Fruit fly (Drosophila melanogaster) whole organism, embryonic: Measurements from ENCODE around the gene CG11737.

Source experiments
- Ada2b ChIP-seq: fragments of 200-800 bp; sonication (Bioruptor generic); IDR thresholded peaks from 2 replicates; pipeline ENCODE4 v1.3.6; 2022; ENCODE audit warnings: missing biosample characterization, missing genetic modification characterization
- B-H1 ChIP-seq: fragments of 200-800 bp; sonication (Bioruptor generic); IDR thresholded peaks from 3 replicates; pipeline ENCODE4 v1.3.6; 2022; ENCODE audit warnings: missing biosample characterization, missing genetic modification characterization
- CG11247 ChIP-seq: fragments of 200-800 bp; sonication (Bioruptor generic); IDR thresholded peaks from 2 replicates; pipeline ENCODE4 v1.3.6; 2022; ENCODE audit warnings: missing biosample characterization, missing genetic modification characterization
- CG11456 ChIP-seq: fragments of 200-800 bp; sonication (Bioruptor generic); IDR thresholded peaks from 3 replicates; pipeline ENCODE4 v1.3.6; 2022; ENCODE audit warnings: missing biosample characterization, missing genetic modification characterization
- CG11695 ChIP-seq: fragments of 200-800 bp; sonication (Bioruptor generic); IDR thresholded peaks from 3 replicates; pipeline ENCODE4 v1.3.6; 2022; ENCODE audit warnings: missing biosample characterization, missing genetic modification characterization
- CG13424 ChIP-seq: fragments of 200-800 bp; sonication (Bioruptor generic); optimal IDR thresholded peaks from 2 replicates; lab custom pipeline; 2019; ENCODE audit warnings: missing biosample characterization, mild to moderate bottlenecking, missing genetic modification characterization, moderate library complexity
- CG14441 ChIP-seq: fragments of 200-800 bp; sonication (Bioruptor generic); IDR thresholded peaks from 2 replicates; pipeline ENCODE4 v1.3.6; 2022; ENCODE audit warnings: missing biosample characterization, missing genetic modification characterization
- CG17328 ChIP-seq: fragments of 200-800 bp; sonication (Bioruptor generic); IDR thresholded peaks from 2 replicates; pipeline ENCODE4 v1.3.6; 2022; ENCODE audit warnings: missing biosample characterization, missing genetic modification characterization
- CG17612 ChIP-seq: fragments of 200-800 bp; sonication (Bioruptor generic); IDR thresholded peaks from 2 replicates; pipeline ENCODE4 v1.3.6; 2022; ENCODE audit warnings: missing biosample characterization, missing genetic modification characterization
- CG18011 ChIP-seq: fragments of 200-800 bp; sonication (Bioruptor generic); optimal IDR thresholded peaks from 2 replicates; lab custom pipeline; 2017; ENCODE audit warnings: missing biosample characterization, missing genetic modification characterization, mild to moderate bottlenecking, moderate library complexity, missing genotype
- CG18476 ChIP-seq: fragments of 200-800 bp; sonication (Bioruptor generic); optimal IDR thresholded peaks from 2 replicates; lab custom pipeline; 2016; ENCODE audit warnings: missing biosample characterization, mild to moderate bottlenecking, missing genetic modification characterization
- CG18619 ChIP-seq: fragments of 200-800 bp; sonication (Bioruptor generic); optimal IDR thresholded peaks from 3 replicates; lab custom pipeline; 2017; ENCODE audit warnings: missing biosample characterization, mild to moderate bottlenecking, missing genetic modification characterization
- CG18764 ChIP-seq: fragments of 200-800 bp; sonication (Bioruptor generic); optimal IDR thresholded peaks from 3 replicates; lab custom pipeline; 2016; ENCODE audit warnings: missing biosample characterization, missing genetic modification characterization
- CG2120 ChIP-seq: fragments of 200-800 bp; sonication (Bioruptor generic); optimal IDR thresholded peaks from 3 replicates; lab custom pipeline; 2016; ENCODE audit warnings: missing biosample characterization, missing genetic modification characterization
- CG2129 ChIP-seq: fragments of 200-800 bp; sonication (Bioruptor generic); IDR thresholded peaks from 2 replicates; pipeline ENCODE4 v1.3.6; 2022; ENCODE audit warnings: missing biosample characterization, missing genetic modification characterization; ENCODE audit not compliant: partially characterized antibody
- CG3995 ChIP-seq: fragments of 200-800 bp; sonication (Bioruptor generic); optimal IDR thresholded peaks from 3 replicates; lab custom pipeline; 2016; ENCODE audit warnings: missing biosample characterization, missing genetic modification characterization
- CG4424 ChIP-seq: fragments of 200-800 bp; sonication (Bioruptor generic); optimal IDR thresholded peaks from 3 replicates; lab custom pipeline; 2016; ENCODE audit warnings: missing biosample characterization, missing genetic modification characterization
- CG6654 ChIP-seq: fragments of 200-800 bp; sonication (Bioruptor generic); optimal IDR thresholded peaks from 2 replicates; lab custom pipeline; 2017; ENCODE audit warnings: missing biosample characterization, mild to moderate bottlenecking, missing genetic modification characterization
- CG6765 ChIP-seq: fragments of 200-800 bp; sonication (Bioruptor generic); optimal IDR thresholded peaks from 3 replicates; lab custom pipeline; 2017; ENCODE audit warnings: missing biosample characterization, mild to moderate bottlenecking, missing genetic modification characterization
- CG6791 ChIP-seq: fragments of 200-800 bp; sonication (Bioruptor generic); IDR thresholded peaks from 3 replicates; pipeline ENCODE4 v1.3.6; 2022; ENCODE audit warnings: missing biosample characterization, missing genetic modification characterization; ENCODE audit not compliant: partially characterized antibody
- CG7372 ChIP-seq: fragments of 200-800 bp; sonication (Bioruptor generic); IDR thresholded peaks from 2 replicates; pipeline ENCODE4 v1.3.6; 2022; ENCODE audit warnings: missing biosample characterization, missing genetic modification characterization
- CG7987 ChIP-seq: fragments of 200-800 bp; sonication (Bioruptor generic); optimal IDR thresholded peaks from 2 replicates; lab custom pipeline; 2018; ENCODE audit warnings: missing biosample characterization, mild to moderate bottlenecking, missing genetic modification characterization, moderate library complexity
- CG8478 ChIP-seq: fragments of >200 bp; optimal IDR thresholded peaks from 2 replicates; lab custom pipeline; 2018
- CG8944 ChIP-seq: fragments of 200-800 bp; sonication (Bioruptor generic); optimal IDR thresholded peaks from 3 replicates; lab custom pipeline; 2016; ENCODE audit warnings: missing biosample characterization, missing genetic modification characterization
- CG9817 ChIP-seq: fragments of 200-800 bp; sonication (Bioruptor generic); optimal IDR thresholded peaks from 2 replicates; lab custom pipeline; 2018; ENCODE audit warnings: missing biosample characterization, mild to moderate bottlenecking, missing genetic modification characterization, moderate library complexity
- Chrac-16 ChIP-seq: fragments of 200-800 bp; sonication (Bioruptor generic); optimal IDR thresholded peaks from 3 replicates; lab custom pipeline; 2016; ENCODE audit warnings: missing biosample characterization, missing genetic modification characterization
- Eip74EF ChIP-seq, 2 experiments: fragments of 200-800 bp in 1 of 2; fragments of >200 bp in 1 of 2; sonication (Bioruptor generic) in 1 of 2; optimal IDR thresholded peaks; 2 replicates each; lab custom pipeline; 2017 to 2019; ENCODE audit warnings: missing biosample characterization in 2 of 2, missing genetic modification characterization in 2 of 2, mild to moderate bottlenecking in 1 of 2, moderate library complexity in 1 of 2
- Gsc ChIP-seq: fragments of 200-800 bp; sonication (Bioruptor generic); IDR thresholded peaks from 2 replicates; pipeline ENCODE4 v1.3.6; 2022; ENCODE audit warnings: missing biosample characterization, missing genetic modification characterization
- Hey ChIP-seq: fragments of 200-800 bp; sonication (Bioruptor generic); optimal IDR thresholded peaks from 3 replicates; lab custom pipeline; 2018; ENCODE audit warnings: missing biosample characterization, mild to moderate bottlenecking, missing genetic modification characterization
- Kr ChIP-seq: fragments of 200-800 bp; sonication (Bioruptor generic); optimal IDR thresholded peaks from 2 replicates; lab custom pipeline; 2017; ENCODE audit warnings: missing biosample characterization, mild to moderate bottlenecking, missing genetic modification characterization
- MESR4 ChIP-seq: fragments of 200-800 bp; sonication (Bioruptor generic); optimal IDR thresholded peaks from 2 replicates; lab custom pipeline; 2018; ENCODE audit warnings: missing biosample characterization, mild to moderate bottlenecking, missing genetic modification characterization, moderate library complexity
- Sry-δ ChIP-seq: fragments of 200-800 bp; sonication (Bioruptor generic); optimal IDR thresholded peaks from 2 replicates; lab custom pipeline; 2016; ENCODE audit warnings: missing biosample characterization, missing genetic modification characterization
- Vsx1 ChIP-seq: fragments of 200-800 bp; sonication (Bioruptor generic); optimal IDR thresholded peaks from 2 replicates; lab custom pipeline; 2017; ENCODE audit warnings: missing biosample characterization, mild to moderate bottlenecking, missing genetic modification characterization, missing genetic modification reagents
- abd-A ChIP-seq: fragments of 200-800 bp; sonication (Bioruptor generic); optimal IDR thresholded peaks from 3 replicates; lab custom pipeline; 2019; ENCODE audit warnings: missing biosample characterization, mild to moderate bottlenecking, missing genetic modification characterization, moderate library complexity
- ato ChIP-seq: fragments of 200-800 bp; sonication (Bioruptor generic); IDR thresholded peaks from 2 replicates; pipeline ENCODE4 v1.3.6; 2022; ENCODE audit warnings: missing biosample characterization, missing genetic modification characterization; ENCODE audit not compliant: partially characterized antibody
- dm ChIP-seq: fragments of 200-800 bp; sonication (Bioruptor generic); optimal IDR thresholded peaks from 3 replicates; lab custom pipeline; 2016; ENCODE audit warnings: missing biosample characterization, missing genetic modification characterization
- emc ChIP-seq: fragments of 200-800 bp; sonication (Bioruptor generic); optimal IDR thresholded peaks from 2 replicates; lab custom pipeline; 2016; ENCODE audit warnings: missing biosample characterization, missing genetic modification characterization
- ftz-f1 ChIP-seq: fragments of 200-800 bp; sonication (Bioruptor generic); optimal IDR thresholded peaks from 2 replicates; lab custom pipeline; 2016; ENCODE audit warnings: missing biosample characterization, missing genetic modification characterization
- gro ChIP-seq: fragments of 200-800 bp; sonication (Bioruptor generic); optimal IDR thresholded peaks from 2 replicates; lab custom pipeline; 2016; ENCODE audit warnings: missing biosample characterization, missing genetic modification characterization
- gsb ChIP-seq: fragments of 200-800 bp; sonication (Bioruptor generic); IDR thresholded peaks from 2 replicates; pipeline ENCODE4 v1.3.6; 2022; ENCODE audit warnings: missing biosample characterization, missing genetic modification characterization
- h ChIP-seq: fragments of >200 bp; optimal IDR thresholded peaks from 2 replicates; lab custom pipeline; 2017
- kni ChIP-seq: fragments of 200-800 bp; sonication (Bioruptor generic); optimal IDR thresholded peaks from 3 replicates; lab custom pipeline; 2017; ENCODE audit warnings: mild to moderate bottlenecking, missing biosample characterization, missing genetic modification reagents, missing genetic modification characterization
- lmd ChIP-seq: fragments of 200-800 bp; sonication (Bioruptor generic); IDR thresholded peaks from 2 replicates; pipeline ENCODE4 v1.3.6; 2022; ENCODE audit warnings: missing biosample characterization, missing genetic modification characterization
- rib ChIP-seq: fragments of 200-800 bp; sonication (Bioruptor generic); IDR thresholded peaks from 2 replicates; pipeline ENCODE4 v1.3.6; 2022; ENCODE audit warnings: missing biosample characterization, missing genetic modification characterization
- slou ChIP-seq: fragments of 200-800 bp; sonication (Bioruptor generic); optimal IDR thresholded peaks from 3 replicates; lab custom pipeline; 2016; ENCODE audit warnings: missing biosample characterization, missing genetic modification characterization
- sob ChIP-seq: fragments of 200-800 bp; sonication (Bioruptor generic); IDR thresholded peaks from 2 replicates; pipeline ENCODE4 v1.3.6; 2022; ENCODE audit warnings: missing biosample characterization, missing genetic modification characterization
- stwl ChIP-seq: fragments of 200-800 bp; sonication (Bioruptor generic); optimal IDR thresholded peaks from 3 replicates; lab custom pipeline; 2018; ENCODE audit warnings: missing biosample characterization, mild to moderate bottlenecking, missing genetic modification characterization, moderate library complexity
- sug ChIP-seq: fragments of 200-800 bp; optimal IDR thresholded peaks from 2 replicates; lab custom pipeline; 2019; ENCODE audit warnings: missing biosample characterization, mild to moderate bottlenecking, missing genetic modification characterization, moderate library complexity
- tna ChIP-seq: fragments of 200-800 bp; sonication (Bioruptor generic); IDR thresholded peaks from 2 replicates; pipeline ENCODE4 v1.3.6; 2022; ENCODE audit warnings: missing biosample characterization, missing genetic modification characterization; ENCODE audit not compliant: partially characterized antibody
- vvl ChIP-seq: fragments of 200-800 bp; sonication (Bioruptor generic); IDR thresholded peaks from 2 replicates; pipeline ENCODE4 v1.3.6; 2022; ENCODE audit warnings: missing biosample characterization, missing genetic modification characterization
- zen2 ChIP-seq: fragments of 200-800 bp; sonication (Bioruptor generic); IDR thresholded peaks from 3 replicates; pipeline ENCODE4 v1.3.6; 2022; ENCODE audit warnings: missing biosample characterization, missing genetic modification characterization; ENCODE audit not compliant: partially characterized antibody
- zfh2 ChIP-seq: fragments of 200-800 bp; sonication (Bioruptor generic); optimal IDR thresholded peaks from 2 replicates; lab custom pipeline; 2016; ENCODE audit warnings: missing biosample characterization, missing genetic modification characterization

The CG11737 gene

dm6 chr3R:8482881-8483280 is 34.8 kb upstream of the CG11737 start (continued):
- no peak for TF ChIP-seq CG7987
- peak; percentile 58 for TF ChIP-seq sob (GFP tag; lab: Robert Waterston, UW)
- TF ChIP-seq CG14441, result peak; percentile 75
- peak; percentile 70; the same call in 1 of the 2 replicates for TF ChIP-seq CG7372 (GFP tag; lab: Robert Waterston, UW)
- peak; percentile 65 for TF ChIP-seq CG2120 (GFP tag; lab: Kevin White, UChicago)
- 0 out of 2 replicates have a peak, but pooled peaks have one; percentile 49 for TF ChIP-seq gsb (GFP tag; lab: Robert Waterston, UW)
- peak; percentile 58 for TF ChIP-seq CG9817 (tag; lab: Kevin White, UChicago)
- TF ChIP-seq Vsx1 (GFP tag; lab: Kevin White, UChicago), result no peak
- peak; percentile 18 for TF ChIP-seq dm (GFP tag; lab: Kevin White, UChicago)
- 0 out of 3 replicates have a peak, but pooled peaks have one; percentile 39 for TF ChIP-seq CG11695
- peak; percentile 32 for TF ChIP-seq CG18476 (GFP tag; lab: Kevin White, UChicago)
- no peak for TF ChIP-seq ato
- TF ChIP-seq ftz-f1 (GFP tag; lab: Kevin White, UChicago), result no peak
- no peak for TF ChIP-seq sug (tag; lab: Kevin White, UChicago)
- TF ChIP-seq B-H1 (GFP tag; lab: Robert Waterston, UW), result peak; percentile 52
- peak; percentile 57 for TF ChIP-seq CG18619 (GFP tag; lab: Kevin White, UChicago)
- no peak for TF ChIP-seq Sry-δ (GFP tag; lab: Kevin White, UChicago)
- TF ChIP-seq tna, result no peak
- TF ChIP-seq kni, result no peak
- no peak for TF ChIP-seq Hey (tag; lab: Kevin White, UChicago)
- no peak for TF ChIP-seq MESR4
- no peak for TF ChIP-seq Kr (GFP tag; lab: Kevin White, UChicago)
- TF ChIP-seq Eip74EF (GFP tag; optimal IDR thresholded peaks at IDR 0.05; lab: Kevin White, UChicago), result no peak
- TF ChIP-seq CG8478 (lab: Kevin White, UChicago), result no peak
- TF ChIP-seq CG13424, result peak; percentile 76
- peak; percentile 15 for TF ChIP-seq CG18011 (GFP tag; lab: Kevin White, UChicago)
- no peak for TF ChIP-seq abd-A (tag; lab: Kevin White, UChicago)
- peak; percentile 63 for TF ChIP-seq CG17328 (GFP tag; lab: Robert Waterston, UW)
- TF ChIP-seq stwl (tag; lab: Kevin White, UChicago), result no peak
- TF ChIP-seq Chrac-16 (GFP tag; lab: Kevin White, UChicago), result peak; percentile 33
- peak; percentile 66 for TF ChIP-seq CG11247 (GFP tag; lab: Robert Waterston, UW)
- peak; percentile 88; the same call in 2 of the 3 replicates for TF ChIP-seq CG11456
- peak; percentile 74 for TF ChIP-seq Ada2b (GFP tag; lab: Robert Waterston, UW)
- TF ChIP-seq Gsc, result peak; percentile 53; the same call in 1 of the 2 replicates
- no peak for TF ChIP-seq CG3995 (GFP tag; lab: Kevin White, UChicago)
- no peak for TF ChIP-seq gro (GFP tag; lab: Kevin White, UChicago)
- TF ChIP-seq zfh2, result peak; percentile 30
- peak; percentile 39 for TF ChIP-seq emc (GFP tag; lab: Kevin White, UChicago)
- peak; percentile 85 for TF ChIP-seq lmd (GFP tag; lab: Robert Waterston, UW)
- TF ChIP-seq CG6791 (GFP tag; lab: Robert Waterston, UW), result no peak
- TF ChIP-seq CG6765 (GFP tag; lab: Kevin White, UChicago), result peak; percentile 53
- no peak for TF ChIP-seq CG2129 (GFP tag; lab: Robert Waterston, UW)
- TF ChIP-seq CG4424 (GFP tag; lab: Kevin White, UChicago), result peak; percentile 65
- peak; percentile 42 for TF ChIP-seq CG18764
- TF ChIP-seq vvl (GFP tag; lab: Robert Waterston, UW), result peak; percentile 86
- TF ChIP-seq h, result no peak
- peak; percentile 31; the same call in 1 of the 2 replicates for TF ChIP-seq CG17612 (GFP tag; lab: Robert Waterston, UW)
- TF ChIP-seq rib (GFP tag; lab: Robert Waterston, UW), result no peak
- TF ChIP-seq CG6654 (GFP tag; lab: Kevin White, UChicago), result peak; percentile 3
- no peak for TF ChIP-seq slou
- peak; percentile 26 for TF ChIP-seq CG8944 (GFP tag; lab: Kevin White, UChicago)
- TF ChIP-seq zen2 (GFP tag; lab: Robert Waterston, UW), result no peak
